Worm (Caenorhabditis elegans) whole organism, young adult: Measurements from ENCODE around the gene fbxc-21.
"Not testable (repeated sequence)": the region's sequence is repeated elsewhere in the genome, so short reads cannot be mapped to it uniquely, and the experiment has no call there.

Source experiments
- C06A6.2 ChIP-seq: fragments of 200-800 bp; sonication (Bioruptor generic); conservative IDR thresholded peaks from 2 replicates; pipeline ENCODE4 v1.3.6; 2022; ENCODE audit warnings: missing genetic modification characterization, missing compliant biosample characterization
- D2030.7 ChIP-seq: fragments of 200-800 bp; sonication (Bioruptor generic); IDR thresholded peaks from 2 replicates; pipeline ENCODE4 v1.3.6; 2022; ENCODE audit warnings: missing genetic modification reagents, missing genetic modification characterization, missing compliant biosample characterization
- F33H1.4 ChIP-seq: fragments of 200-800 bp; sonication (Bioruptor generic); IDR thresholded peaks from 2 replicates; pipeline ENCODE4 v1.3.6; 2022; ENCODE audit warnings: missing genetic modification reagents, missing genetic modification characterization, missing compliant biosample characterization
- F37B4.10 ChIP-seq: fragments of 200-800 bp; sonication (Bioruptor generic); IDR thresholded peaks from 2 replicates; pipeline ENCODE4 v1.3.6; 2022; ENCODE audit warnings: missing genetic modification characterization, missing compliant biosample characterization
- Y95B8A.8 ChIP-seq: fragments of 200-800 bp; sonication (Bioruptor generic); IDR thresholded peaks from 2 replicates; pipeline ENCODE4 v1.3.6; 2022; ENCODE audit warnings: missing genetic modification reagents, missing genetic modification characterization, missing compliant biosample characterization
- ZK185.1 ChIP-seq: sonication (generic microtip); optimal IDR thresholded peaks from 2 replicates; lab custom pipeline; 2016; ENCODE audit warnings: mild to moderate bottlenecking, missing genetic modification characterization, missing compliant biosample characterization; ENCODE audit not compliant: poor library complexity, severe bottlenecking
- akir-1 ChIP-seq: fragments of 200-800 bp; sonication (Bioruptor generic); optimal IDR thresholded peaks from 2 replicates; lab custom pipeline; 2018; ENCODE audit warnings: mild to moderate bottlenecking, missing genetic modification characterization, moderate library complexity, missing compliant biosample characterization
- aptf-2 ChIP-seq: fragments of 200-800 bp; sonication (Bioruptor generic); conservative IDR thresholded peaks from 2 replicates; pipeline ENCODE4 v1.3.6; 2022; ENCODE audit warnings: missing genetic modification reagents, missing genetic modification characterization, missing compliant biosample characterization
- atf-7 ChIP-seq: sonication (generic microtip); optimal IDR thresholded peaks from 2 replicates; lab custom pipeline; 2017; ENCODE audit warnings: mild to moderate bottlenecking, missing genetic modification characterization, missing compliant biosample characterization
- attf-3 ChIP-seq: fragments of 200-800 bp; sonication (Bioruptor generic); conservative IDR thresholded peaks from 2 replicates; pipeline ENCODE4 v1.3.6; 2022; ENCODE audit warnings: missing genetic modification reagents, missing genetic modification characterization, missing compliant biosample characterization
- attf-5 ChIP-seq: fragments of 200-800 bp; sonication (Bioruptor generic); optimal IDR thresholded peaks from 2 replicates; lab custom pipeline; 2018; ENCODE audit warnings: mild to moderate bottlenecking, missing genetic modification characterization, missing compliant biosample characterization
- ceh-27 ChIP-seq: fragments of 200-800 bp; sonication (Bioruptor generic); optimal IDR thresholded peaks from 2 replicates; lab custom pipeline; 2018; ENCODE audit warnings: mild to moderate bottlenecking, missing genetic modification characterization, moderate library complexity, missing compliant biosample characterization
- ceh-91 ChIP-seq: fragments of 200-800 bp; sonication (Bioruptor generic); IDR thresholded peaks from 2 replicates; pipeline ENCODE4 v1.3.6; 2022; ENCODE audit warnings: missing genetic modification reagents, missing genetic modification characterization, missing compliant biosample characterization
- dox-1 ChIP-seq: fragments of 200-800 bp; sonication (Bioruptor generic); IDR thresholded peaks from 2 replicates; pipeline ENCODE4 v1.3.6; 2022; ENCODE audit warnings: missing genetic modification reagents, missing genetic modification characterization, missing compliant biosample characterization
- dpff-1 ChIP-seq: sonication (generic microtip); optimal IDR thresholded peaks from 2 replicates; lab custom pipeline; 2017; ENCODE audit warnings: mild to moderate bottlenecking, missing genetic modification characterization, missing compliant biosample characterization
- efl-1 ChIP-seq: fragments of 150-350 bp; optimal IDR thresholded peaks from 2 replicates; lab custom pipeline; 2014; ENCODE audit warnings: missing biosample characterization, missing genetic modification reagents, missing genetic modification characterization
- egl-44 ChIP-seq: fragments of 200-800 bp; sonication (Bioruptor generic); IDR thresholded peaks from 2 replicates; pipeline ENCODE4 v1.3.6; 2022; ENCODE audit warnings: missing genetic modification reagents, missing genetic modification characterization, missing compliant biosample characterization
- hmg-1.2 ChIP-seq: fragments of 200-800 bp; sonication (Bioruptor generic); IDR thresholded peaks from 2 replicates; pipeline ENCODE4 v1.3.6; 2022; ENCODE audit warnings: missing genetic modification reagents, missing genetic modification characterization, missing compliant biosample characterization
- hsf-1 ChIP-seq: fragments of 200-800 bp; sonication (Bioruptor generic); IDR thresholded peaks from 2 replicates; pipeline ENCODE4 v1.3.6; 2022; ENCODE audit warnings: missing genetic modification reagents, missing genetic modification characterization, missing compliant biosample characterization
- let-607 ChIP-seq, 2 experiments: fragments of 200-800 bp in 1 of 2; sonication (Bioruptor generic) in 1 of 2; sonication (generic microtip) in 1 of 2; optimal IDR thresholded peaks; 2 replicates each; lab custom pipeline; 2016 to 2018; ENCODE audit warnings: mild to moderate bottlenecking in 2 of 2, missing compliant biosample characterization in 2 of 2, missing genetic modification characterization in 2 of 2, moderate library complexity in 2 of 2, missing genotype in 1 of 2
- lsl-1 ChIP-seq: fragments of 200-800 bp; sonication (Bioruptor generic); optimal IDR thresholded peaks from 2 replicates; lab custom pipeline; 2018; ENCODE audit warnings: mild to moderate bottlenecking, missing genetic modification characterization, moderate library complexity, missing compliant biosample characterization
- madf-10 ChIP-seq: sonication (generic microtip); optimal IDR thresholded peaks from 2 replicates; lab custom pipeline; 2016; ENCODE audit warnings: mild to moderate bottlenecking, missing genetic modification characterization, missing compliant biosample characterization
- madf-6 ChIP-seq: fragments of 200-800 bp; sonication (Bioruptor generic); IDR thresholded peaks from 2 replicates; pipeline ENCODE4 v1.3.6; 2022; ENCODE audit warnings: missing genetic modification reagents, missing genetic modification characterization, missing compliant biosample characterization
- madf-8 ChIP-seq: fragments of 200-800 bp; sonication (Bioruptor generic); conservative IDR thresholded peaks from 2 replicates; pipeline ENCODE4 v1.3.6; 2022; ENCODE audit warnings: missing genetic modification reagents, missing genetic modification characterization, missing compliant biosample characterization
- mcd-1 ChIP-seq: fragments of 200-800 bp; sonication (Bioruptor generic); IDR thresholded peaks from 2 replicates; pipeline ENCODE4 v1.3.6; 2022; ENCODE audit warnings: missing genetic modification reagents, missing genetic modification characterization, missing compliant biosample characterization
- nfya-2 ChIP-seq: fragments of 200-800 bp; sonication (Bioruptor generic); IDR thresholded peaks from 2 replicates; pipeline ENCODE4 v1.3.6; 2022; ENCODE audit warnings: missing genetic modification reagents, missing genetic modification characterization, missing compliant biosample characterization
- nhr-27 ChIP-seq: fragments of 200-800 bp; sonication (Bioruptor generic); optimal IDR thresholded peaks from 2 replicates; lab custom pipeline; 2018; ENCODE audit warnings: mild to moderate bottlenecking, missing genetic modification characterization, moderate library complexity, missing compliant biosample characterization
- nhr-80 ChIP-seq: sonication (generic microtip); optimal IDR thresholded peaks from 2 replicates; lab custom pipeline; 2016; ENCODE audit warnings: missing genetic modification characterization, missing compliant biosample characterization
- rcor-1 ChIP-seq: fragments of 200-800 bp; sonication (Bioruptor generic); IDR thresholded peaks from 2 replicates; pipeline ENCODE4 v1.3.6; 2022; ENCODE audit warnings: missing genetic modification reagents, missing genetic modification characterization, missing compliant biosample characterization
- somi-1 ChIP-seq: fragments of 200-800 bp; sonication (Bioruptor generic); optimal IDR thresholded peaks from 2 replicates; lab custom pipeline; 2018; ENCODE audit warnings: mild to moderate bottlenecking, missing genetic modification characterization, missing compliant biosample characterization
- tbp1 ChIP-seq: fragments of 200-800 bp; sonication (Bioruptor generic); optimal IDR thresholded peaks from 2 replicates; lab custom pipeline; 2018; ENCODE audit warnings: mild to moderate bottlenecking, missing genetic modification characterization, missing compliant biosample characterization

fbxc-21 gene

DNA sequence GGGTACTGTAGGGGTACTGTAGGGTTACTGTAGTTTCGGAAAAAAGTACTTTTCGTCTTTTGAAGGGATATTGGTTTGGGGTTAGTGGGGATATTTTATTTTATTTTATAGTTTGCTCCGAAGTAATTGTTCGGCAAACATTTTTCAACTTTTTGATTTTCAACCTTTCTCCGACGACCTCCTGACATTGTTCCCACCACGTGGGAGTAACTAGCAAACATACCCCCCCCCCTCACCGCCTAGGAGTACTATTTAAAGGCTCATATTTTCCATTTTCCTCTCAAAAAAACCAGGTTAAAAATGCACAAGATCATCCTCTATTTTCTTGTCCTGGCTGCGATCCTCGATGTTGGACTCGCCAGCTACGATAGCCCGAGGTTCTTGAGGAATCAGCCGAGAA lies 26.7 kb downstream of the fbxc-21 start, which contains the start of gene srlf-29 (continued):
- TF ChIP-seq egl-44 (GFP tag; lab: Robert Waterston, UW), result no peak
- no peak for TF ChIP-seq ZK185.1 (tag; lab: Kevin White, UChicago)

DNA sequence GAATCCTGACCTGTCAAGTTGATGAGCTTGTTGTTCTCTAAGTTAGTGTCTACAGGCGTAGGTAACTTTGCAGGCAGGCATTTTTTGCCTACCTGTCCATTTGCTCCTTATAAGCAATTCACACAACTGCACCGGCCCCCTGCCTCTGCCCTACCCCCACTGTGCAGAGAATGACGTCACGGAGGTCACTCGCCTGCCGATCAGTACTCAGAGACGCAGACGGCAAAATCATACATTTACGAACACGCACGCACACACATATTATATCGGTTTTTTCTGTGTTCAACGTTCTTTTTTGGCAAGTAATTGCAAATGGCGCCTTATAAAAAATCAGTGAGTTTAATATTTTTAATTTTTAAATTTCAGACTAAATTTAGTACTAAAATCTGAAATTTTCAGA lies 29.2 kb downstream of the fbxc-21 start, which contains the start of gene duxl-1:
duxl-1 (plus strand) TSS at position 184 of the 400 bp plus-strand sequence.
- no peak for TF ChIP-seq nhr-27 (tag; lab: Kevin White, UChicago)
- TF ChIP-seq hmg-1.2 (GFP tag; lab: Robert Waterston, UW), result peak; percentile 53; the same call in 1 of the 2 replicates
- peak; percentile 15 for TF ChIP-seq tbp1
- TF ChIP-seq akir-1, result no peak
- TF ChIP-seq efl-1, result no peak
- no peak for TF ChIP-seq madf-10 (tag; lab: Kevin White, UChicago)
- TF ChIP-seq somi-1 (GFP tag; lab: Kevin White, UChicago), result no peak
- TF ChIP-seq attf-5 (GFP tag; lab: Kevin White, UChicago), result peak; percentile 61
- TF ChIP-seq nhr-80 (tag; lab: Kevin White, UChicago), result peak; percentile 57
- peak; percentile 90 for TF ChIP-seq atf-7 (tag; lab: Kevin White, UChicago)
- TF ChIP-seq hsf-1 (GFP tag; lab: Robert Waterston, UW), result no peak
- peak; percentile 22; the same call in 1 of the 2 replicates for TF ChIP-seq dox-1 (GFP tag; lab: Robert Waterston, UW)
- peak in 1 of 2 experiments; percentile 3 for TF ChIP-seq let-607 (tag; optimal IDR thresholded peaks at IDR 0.05; lab: Kevin White, UChicago)

DNA sequence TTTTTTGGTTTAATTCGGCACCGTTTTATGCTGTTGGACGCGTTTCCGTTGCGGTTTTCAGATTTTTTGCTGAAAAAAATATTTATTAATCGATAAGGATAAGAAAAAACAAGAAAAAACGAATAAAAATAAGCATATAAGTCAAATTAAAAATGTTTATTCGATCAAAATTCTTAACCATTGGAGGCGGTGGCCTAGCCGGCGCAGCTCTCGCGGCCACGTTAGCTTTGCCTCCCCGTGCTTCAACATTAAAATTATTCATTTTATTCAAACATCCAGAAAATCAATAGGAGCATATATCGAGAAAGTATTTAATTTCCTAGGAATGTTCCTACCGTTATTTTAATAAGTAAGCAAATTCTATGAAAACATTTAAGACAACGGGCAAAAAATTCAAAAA lies 29.8 kb downstream of the fbxc-21 start, which contains the start of gene ZC204.14:
ZC204.14 (minus strand) TSS at position 69 of the 400 bp plus-strand sequence.
- TF ChIP-seq madf-10 (tag; lab: Kevin White, UChicago), result no peak
- TF ChIP-seq nfya-2, result no peak
- TF ChIP-seq ceh-27, result no peak
- no peak for TF ChIP-seq lsl-1
- TF ChIP-seq hmg-1.2 (GFP tag; lab: Robert Waterston, UW), result peak; percentile 77
- TF ChIP-seq attf-3, result no peak

DNA sequence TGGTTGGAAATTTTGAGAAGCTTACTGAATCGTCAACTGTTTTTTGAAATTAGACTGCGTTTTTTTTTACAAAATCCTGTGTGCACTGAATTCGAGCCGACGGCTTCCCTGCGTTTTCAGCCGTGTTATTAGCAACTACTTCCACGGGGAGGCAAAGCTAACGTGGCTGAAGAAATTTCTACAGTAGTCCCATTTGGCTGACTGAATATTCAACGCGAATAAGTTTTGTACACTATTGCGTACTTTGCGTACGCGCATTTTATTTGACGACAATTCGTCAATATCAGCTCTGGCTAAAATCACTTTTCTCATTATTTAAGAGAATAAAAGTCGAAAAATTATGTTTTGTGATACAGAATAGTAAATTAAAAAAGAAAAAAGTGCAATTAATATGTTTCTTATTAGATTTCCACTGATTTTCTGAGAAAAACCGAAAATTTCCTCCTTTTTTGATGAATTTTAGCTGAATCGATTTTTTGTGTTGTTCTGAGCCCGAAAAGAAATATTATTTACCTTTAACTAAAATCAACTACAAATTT lies 31.4 kb downstream of the fbxc-21 start:
- TF ChIP-seq lsl-1, result peak; percentile 22
- TF ChIP-seq aptf-2, result 0 out of 2 replicates have a peak, but pooled peaks have one; percentile 58
- TF ChIP-seq dox-1 (GFP tag; lab: Robert Waterston, UW), result peak; percentile 85
- TF ChIP-seq attf-3, result peak; percentile 44; the same call in 1 of the 2 replicates
- TF ChIP-seq rcor-1 (GFP tag; lab: Robert Waterston, UW), result peak; percentile 63; the same call in 1 of the 2 replicates
- peak; percentile 91 for TF ChIP-seq hmg-1.2 (GFP tag; lab: Robert Waterston, UW)
- TF ChIP-seq let-607 (tag; optimal IDR thresholded peaks at IDR 0.05; lab: Kevin White, UChicago), result peak in 1 of 2 experiments; percentile 28
- TF ChIP-seq F33H1.4 (GFP tag; lab: Robert Waterston, UW), result peak; percentile 30; the same call in 1 of the 2 replicates
- 0 out of 2 replicates have a peak, but pooled peaks have one; percentile 53 for TF ChIP-seq Y95B8A.8 (GFP tag; lab: Robert Waterston, UW)
- TF ChIP-seq mcd-1 (GFP tag; lab: Robert Waterston, UW), result peak; percentile 80
- peak; percentile 53 for TF ChIP-seq madf-8 (GFP tag; lab: Robert Waterston, UW)
- TF ChIP-seq ceh-91, result peak; percentile 62
- TF ChIP-seq D2030.7 (GFP tag; lab: Robert Waterston, UW), result peak; percentile 63
- TF ChIP-seq madf-6, result peak; percentile 56

DNA sequence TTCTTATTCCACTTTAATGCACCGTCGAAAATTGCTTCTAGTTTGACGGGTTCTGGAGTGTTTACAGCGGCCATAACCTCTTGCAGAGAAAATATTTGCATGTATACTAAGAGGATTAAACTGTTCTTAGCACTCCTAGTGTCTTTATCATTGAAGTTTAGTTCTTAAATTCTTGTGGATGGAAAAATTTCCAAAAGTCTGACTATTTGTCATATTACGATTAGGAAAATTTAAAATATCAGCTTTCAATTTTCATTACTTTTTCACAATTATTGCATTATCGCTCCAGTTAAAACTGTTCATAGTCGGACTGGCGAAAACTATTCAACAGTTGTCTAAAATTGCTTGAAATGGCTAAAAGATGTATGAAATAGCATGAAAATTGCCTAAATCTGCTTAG lies 31.8 kb downstream of the fbxc-21 start, which contains the start of gene ZC204.13:
ZC204.13 (minus strand) TSS at position 101 of the 400 bp plus-strand sequence.
- TF ChIP-seq F37B4.10 (GFP tag; lab: Robert Waterston, UW); dpff-1; C06A6.2 (GFP tag; lab: Robert Waterston, UW): not testable (repeated sequence)
